Fruit fly (Drosophila melanogaster) whole organism, prepupa: ENCODE results near the gene CG16789.

ENCODE experiments used
- CG1621 ChIP-seq: fragments of 200-800 bp; sonication (Bioruptor generic); optimal IDR thresholded peaks from 3 replicates; lab custom pipeline; 2018; ENCODE audit warnings: missing biosample characterization, mild to moderate bottlenecking, missing genetic modification characterization
- CG32006 ChIP-seq: fragments of 200-800 bp; sonication (Bioruptor generic); optimal IDR thresholded peaks from 3 replicates; lab custom pipeline; 2017; ENCODE audit warnings: missing biosample characterization, mild to moderate bottlenecking, missing genetic modification characterization
- Eip75B ChIP-seq: fragments of 200-800 bp; sonication (Bioruptor generic); optimal IDR thresholded peaks from 3 replicates; lab custom pipeline; 2016; ENCODE audit warnings: missing biosample characterization, missing genetic modification characterization
- Ets96B ChIP-seq: fragments of 200-800 bp; optimal IDR thresholded peaks from 2 replicates; lab custom pipeline; 2019; ENCODE audit warnings: missing biosample characterization, mild to moderate bottlenecking, missing genetic modification characterization, moderate library complexity
- dac ChIP-seq: fragments of 200-800 bp; sonication (Bioruptor generic); optimal IDR thresholded peaks from 2 replicates; lab custom pipeline; 2017; ENCODE audit warnings: missing biosample characterization, mild to moderate bottlenecking, missing genetic modification characterization
- eg ChIP-seq: fragments of 200-800 bp; sonication (Bioruptor generic); IDR thresholded peaks from 3 replicates; pipeline ENCODE4 v1.3.6; 2022; ENCODE audit warnings: missing biosample characterization, missing genetic modification characterization

DNA sequence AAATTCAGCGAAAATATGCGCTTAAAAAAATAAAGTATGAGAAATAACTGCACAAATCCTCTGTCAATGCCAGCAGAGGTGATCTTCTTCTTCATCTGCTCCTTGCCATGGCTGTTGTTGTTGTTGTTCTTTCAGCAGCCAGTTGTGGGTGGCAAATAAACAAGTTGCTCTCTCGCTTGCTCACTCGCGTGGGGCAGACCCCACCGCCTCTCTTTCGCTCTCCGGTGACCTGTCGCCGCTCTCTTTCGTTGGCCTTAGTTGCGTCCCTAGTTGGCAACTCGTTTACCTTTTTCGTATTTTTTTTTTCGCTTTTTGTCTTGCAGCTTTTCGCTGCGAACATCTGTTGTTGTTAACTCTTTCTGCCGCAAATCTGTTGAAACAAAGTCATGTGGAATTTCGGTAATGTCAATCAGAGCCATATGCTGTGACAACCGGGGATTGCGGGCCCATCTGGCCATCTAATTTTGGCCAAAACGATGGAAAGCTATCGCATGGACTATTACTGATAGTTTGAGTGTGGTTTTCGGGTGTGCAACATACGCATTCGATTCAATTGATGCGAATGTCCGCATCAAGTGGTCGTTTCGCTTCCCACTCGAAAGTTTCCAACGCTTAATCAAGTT, 31.3 kb upstream of the CG16789 start:
- TF ChIP-seq Ets96B (tag; lab: Kevin White, UChicago) = no peak
- TF ChIP-seq eg = no peak
- no peak for TF ChIP-seq dac (GFP tag; lab: Kevin White, UChicago)
- no peak for TF ChIP-seq Eip75B
- no peak for TF ChIP-seq CG1621 (tag; lab: Kevin White, UChicago)
- no peak for TF ChIP-seq CG32006
